Fruit fly (Drosophila melanogaster): ENCODE measurements around the gene GILT3.
A peak's percentile ranks its signal among the peaks of the same experiment; 100 is the strongest.

The GILT3 gene

DNA sequence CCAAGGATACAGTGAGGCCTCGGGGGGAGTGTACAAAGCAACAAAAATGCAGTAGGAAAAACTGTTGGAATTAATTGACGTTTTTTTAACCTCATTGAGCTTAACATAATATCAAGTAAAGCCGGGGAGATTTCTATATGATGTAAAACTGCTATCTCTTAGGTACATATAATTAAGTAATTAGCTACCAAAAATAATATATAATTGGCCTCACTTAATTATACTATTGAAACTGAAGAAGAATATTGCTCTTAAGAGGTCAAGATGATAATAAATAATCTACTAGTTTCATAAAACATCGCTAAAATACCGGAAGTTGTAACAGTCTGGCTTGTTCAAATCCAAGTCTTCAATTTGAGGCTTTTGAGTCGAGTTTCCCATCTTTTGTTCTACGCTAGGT is 9.7 kb upstream of the GILT3 start:
- no peak for TF ChIP-seq EcR (GFP tag; optimal IDR thresholded peaks at IDR 0.05)
- TF ChIP-seq CG14655 (GFP tag; optimal IDR thresholded peaks at IDR 0.05), result peak; percentile 10

DNA sequence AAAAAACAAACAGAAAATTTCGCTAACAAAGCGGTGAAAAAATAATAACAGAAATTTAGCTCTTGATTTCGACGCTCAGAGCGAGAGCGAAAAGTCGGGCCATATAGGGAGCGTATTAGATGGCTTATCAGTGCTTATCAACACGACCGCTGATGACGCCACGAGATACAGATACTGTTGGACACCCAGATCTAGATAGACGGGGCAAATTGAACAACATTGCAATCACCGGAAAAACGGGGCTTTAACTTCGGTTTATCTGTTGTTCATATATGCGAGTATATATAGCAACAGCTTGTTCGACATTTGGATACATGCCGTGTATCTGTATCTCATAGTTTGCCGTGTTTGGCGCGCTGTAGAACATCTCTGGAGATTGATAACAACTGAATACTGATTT is 8.6 kb upstream of the GILT3 start:
- TF ChIP-seq CG8301 (tag; optimal IDR thresholded peaks at IDR 0.05) (no peak), EcR (GFP tag; optimal IDR thresholded peaks at IDR 0.05) (no peak), CG9948 (tag; optimal IDR thresholded peaks at IDR 0.05) (no peak), CG17806 (tag; optimal IDR thresholded peaks at IDR 0.05) (no peak), rn (GFP tag; IDR thresholded peaks at IDR 0.05) (no peak), D1 (tag; optimal IDR thresholded peaks at IDR 0.05) (no peak)

DNA sequence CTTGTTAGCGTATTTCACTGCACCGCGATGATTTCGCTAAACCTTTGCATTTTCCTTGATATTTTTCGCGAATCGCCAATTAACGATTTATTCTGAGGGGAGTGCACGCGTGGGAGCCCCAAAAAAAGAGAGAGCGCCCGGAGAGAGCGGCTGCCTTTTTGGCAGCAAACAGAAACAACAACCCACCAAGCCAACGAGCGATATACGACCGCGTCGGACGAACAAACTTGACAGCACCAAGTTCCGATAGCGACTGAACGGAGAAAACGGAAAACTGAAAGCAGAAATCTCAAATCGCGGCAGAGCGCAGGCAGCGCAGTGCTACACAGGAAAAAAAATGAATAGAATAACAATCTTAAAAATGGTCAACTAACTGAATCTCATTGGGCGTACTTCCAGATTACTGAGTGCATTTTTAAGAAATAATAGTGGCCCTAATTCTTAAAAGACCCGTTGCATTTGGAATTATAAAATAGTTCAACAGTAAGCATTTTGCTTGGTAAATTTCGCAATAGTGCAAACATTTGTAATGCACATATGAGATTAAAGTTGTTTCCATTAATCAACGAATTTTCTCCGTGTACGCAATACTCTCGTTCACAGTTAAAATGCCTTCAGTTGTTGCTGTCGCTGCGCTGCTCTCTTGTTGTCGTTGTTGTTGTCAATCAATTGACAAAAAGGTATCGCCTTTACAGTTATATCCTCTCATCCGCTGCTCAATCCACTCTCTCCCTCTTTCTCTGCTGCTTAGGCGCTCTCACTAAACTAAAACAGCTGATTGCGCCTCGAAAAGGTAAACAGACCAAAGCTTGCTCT is 7.5 kb upstream of the GILT3 start, which contains the start of gene CG31145:
TSS of gene CG31145 (minus strand) at position 259 of the 816 bp plus-strand sequence.
- TF ChIP-seq CG8301 (tag; optimal IDR thresholded peaks at IDR 0.05) (peak; percentile 100), Snoo (tag; optimal IDR thresholded peaks at IDR 0.05) (peak; percentile 100), gl (tag; optimal IDR thresholded peaks at IDR 0.05) (peak; percentile 96), CG15710 (tag; optimal IDR thresholded peaks at IDR 0.05) (peak; percentile 99), rn (GFP tag; IDR thresholded peaks at IDR 0.05) (peak; percentile 98), CG13204 (GFP tag; optimal IDR thresholded peaks at IDR 0.05) (peak; percentile 96), CG14655 (GFP tag; optimal IDR thresholded peaks at IDR 0.05) (peak; percentile 100), CG4496 (GFP tag; IDR thresholded peaks at IDR 0.05) (peak; percentile 99), CG34367 (tag; optimal IDR thresholded peaks at IDR 0.05) (peak; percentile 99), Pif1A (GFP tag; optimal IDR thresholded peaks at IDR 0.05) (peak; percentile 100), EcR (GFP tag; optimal IDR thresholded peaks at IDR 0.05) (peak; percentile 75), D1 (tag; optimal IDR thresholded peaks at IDR 0.05) (peak; percentile 99), fd96Ca (GFP tag; IDR thresholded peaks at IDR 0.05) (peak; percentile 100), Ets98B (GFP tag; IDR thresholded peaks at IDR 0.05) (peak; percentile 99), CG32121 (GFP tag; IDR thresholded peaks at IDR 0.05) (peak; percentile 99), CG12605 (GFP tag; IDR thresholded peaks at IDR 0.05) (peak; percentile 98), Pif1B (GFP tag; optimal IDR thresholded peaks at IDR 0.05) (peak; percentile 99), CG9948 (tag; optimal IDR thresholded peaks at IDR 0.05) (peak; percentile 99), CG10348 (GFP tag; IDR thresholded peaks at IDR 0.05) (peak; percentile 99), CG17806 (tag; optimal IDR thresholded peaks at IDR 0.05) (peak; percentile 99), CG8159 (tag; optimal IDR thresholded peaks at IDR 0.05) (peak; percentile 99)

DNA sequence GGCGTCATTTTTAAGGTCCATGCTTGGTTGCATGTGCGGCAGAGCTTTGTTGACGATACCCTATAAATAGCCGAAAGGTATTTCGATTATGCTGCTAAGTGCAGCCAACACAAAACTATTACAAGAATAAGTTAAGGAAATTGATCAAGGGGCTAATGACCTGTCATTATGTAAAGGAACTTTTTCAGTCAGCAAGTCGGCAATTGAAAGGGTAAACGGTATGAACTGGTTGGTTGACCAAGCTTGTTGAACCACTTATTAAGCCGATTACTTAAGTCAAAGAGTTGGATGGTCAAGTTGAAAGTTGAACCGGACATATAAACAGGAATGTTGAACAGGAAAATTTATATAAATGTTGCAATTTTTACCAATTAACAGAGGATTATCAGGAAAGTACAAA is 4.1 kb upstream of the GILT3 start:
- TF ChIP-seq D1 (tag; optimal IDR thresholded peaks at IDR 0.05), result no peak
- TF ChIP-seq rn (GFP tag; IDR thresholded peaks at IDR 0.05), result 0 out of 2 replicates have a peak, but pooled peaks have one; percentile 32

DNA sequence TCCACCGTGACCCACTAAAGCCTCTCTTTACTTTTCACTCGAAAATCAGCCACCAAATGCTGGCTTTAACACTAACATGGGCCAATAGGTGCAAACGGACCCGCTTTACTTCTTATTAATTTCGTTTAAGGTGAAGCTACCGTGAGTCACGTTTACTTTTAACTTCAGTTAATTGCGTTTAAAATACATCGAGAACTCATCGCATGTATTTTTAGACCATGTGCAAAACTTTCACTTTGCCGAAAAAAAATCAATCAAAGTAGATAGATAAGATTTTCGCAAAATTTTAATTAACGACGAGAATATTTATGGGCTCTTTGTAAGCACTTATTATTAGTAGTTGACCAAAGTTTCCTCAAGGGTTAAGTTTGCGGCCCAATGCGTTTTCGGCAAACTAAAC is 2.8 kb upstream of the GILT3 start:
- no peak for TF ChIP-seq Pif1B (GFP tag; optimal IDR thresholded peaks at IDR 0.05)
- no peak for TF ChIP-seq CG13204 (GFP tag; optimal IDR thresholded peaks at IDR 0.05)
- TF ChIP-seq CG8301 (tag; optimal IDR thresholded peaks at IDR 0.05), result no peak
- peak; percentile 46 for TF ChIP-seq Snoo (tag; optimal IDR thresholded peaks at IDR 0.05)
- no peak for TF ChIP-seq D1 (tag; optimal IDR thresholded peaks at IDR 0.05)
- peak; percentile 24 for TF ChIP-seq Pif1A (GFP tag; optimal IDR thresholded peaks at IDR 0.05)
- TF ChIP-seq CG8159 (tag; optimal IDR thresholded peaks at IDR 0.05), result no peak
- TF ChIP-seq gl (tag; optimal IDR thresholded peaks at IDR 0.05), result no peak
- no peak for TF ChIP-seq CG17806 (tag; optimal IDR thresholded peaks at IDR 0.05)

DNA sequence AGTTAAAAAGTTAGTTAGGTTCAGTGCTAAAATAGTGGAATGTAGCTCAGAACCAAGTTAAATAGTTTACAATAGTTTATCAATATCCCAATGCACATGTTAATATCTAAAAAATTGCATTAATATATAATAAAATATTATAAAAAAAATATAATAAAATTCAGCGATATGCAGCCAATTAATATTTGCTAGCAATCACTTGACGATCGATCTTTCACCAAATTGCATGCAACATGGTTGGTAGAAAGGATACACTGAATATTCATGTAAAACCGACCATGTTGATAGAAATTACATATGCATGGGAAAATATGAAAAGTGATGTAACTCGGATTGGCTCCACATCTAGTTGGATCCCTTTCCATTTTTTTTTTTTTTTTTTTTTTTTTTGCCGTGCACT is 1.5 kb upstream of the GILT3 start:
- TF ChIP-seq CG8159 (tag; optimal IDR thresholded peaks at IDR 0.05), result no peak
- no peak for TF ChIP-seq CG9948 (tag; optimal IDR thresholded peaks at IDR 0.05)
- no peak for TF ChIP-seq gl (tag; optimal IDR thresholded peaks at IDR 0.05)
- TF ChIP-seq CG12605 (GFP tag; IDR thresholded peaks at IDR 0.05), result no peak
- TF ChIP-seq Ets98B (GFP tag; IDR thresholded peaks at IDR 0.05), result no peak
- TF ChIP-seq CG13204 (GFP tag; optimal IDR thresholded peaks at IDR 0.05), result no peak
- no peak for TF ChIP-seq Snoo (tag; optimal IDR thresholded peaks at IDR 0.05)
- 0 out of 2 replicates have a peak, but pooled peaks have one; percentile 17 for TF ChIP-seq CG32121 (GFP tag; IDR thresholded peaks at IDR 0.05)
- peak; percentile 61 for TF ChIP-seq CG14655 (GFP tag; optimal IDR thresholded peaks at IDR 0.05)
- TF ChIP-seq CG15710 (tag; optimal IDR thresholded peaks at IDR 0.05), result no peak
- TF ChIP-seq EcR (GFP tag; optimal IDR thresholded peaks at IDR 0.05), result no peak
- TF ChIP-seq CG34367 (tag; optimal IDR thresholded peaks at IDR 0.05), result no peak
- no peak for TF ChIP-seq CG10348 (GFP tag; IDR thresholded peaks at IDR 0.05)
- no peak for TF ChIP-seq CG4496 (GFP tag; IDR thresholded peaks at IDR 0.05)
- TF ChIP-seq CG8301 (tag; optimal IDR thresholded peaks at IDR 0.05), result peak; percentile 9
- no peak for TF ChIP-seq D1 (tag; optimal IDR thresholded peaks at IDR 0.05)
- TF ChIP-seq fd96Ca (GFP tag; IDR thresholded peaks at IDR 0.05), result no peak
- TF ChIP-seq CG17806 (tag; optimal IDR thresholded peaks at IDR 0.05), result no peak
- no peak for TF ChIP-seq Pif1A (GFP tag; optimal IDR thresholded peaks at IDR 0.05)
- TF ChIP-seq rn (GFP tag; IDR thresholded peaks at IDR 0.05), result no peak
- peak; percentile 20 for TF ChIP-seq Pif1B (GFP tag; optimal IDR thresholded peaks at IDR 0.05)
